Worm (Caenorhabditis elegans): Measurements from ENCODE around the gene T24E12.2.

ce11 chrII:3803219-3803618 is 20.5 kb downstream of the T24E12.2 start, which contains the start of gene ins-32:
- no peak for TF ChIP-seq him-1 (tag; optimal IDR thresholded peaks at IDR 0.05)
- no peak for TF ChIP-seq W03F9.2 (tag; optimal IDR thresholded peaks at IDR 0.05)
- TF ChIP-seq dao-5 (tag; optimal IDR thresholded peaks at IDR 0.05): no peak

Measured in whole organism, L4/young adult.